Worm (Caenorhabditis elegans) whole organism, L4 larva: ENCODE data around the gene C03B1.9.
A peak's percentile ranks its signal among the peaks of the same experiment; 100 is the strongest.

Source experiments
- F26F4.8 ChIP-seq: fragments of 200-800 bp; sonication (Bioruptor generic); conservative IDR thresholded peaks from 2 replicates; pipeline ENCODE4 v1.3.6; 2022; ENCODE audit warnings: missing genetic modification characterization, missing compliant biosample characterization
- T26A8.4 ChIP-seq: fragments of 200-800 bp; sonication (Bioruptor generic); IDR thresholded peaks from 2 replicates; pipeline ENCODE4 v1.3.6; 2022; ENCODE audit warnings: missing genetic modification characterization, missing compliant biosample characterization
- ZK337.2 ChIP-seq: fragments of 200-800 bp; sonication (Bioruptor generic); IDR thresholded peaks from 2 replicates; pipeline ENCODE4 v1.3.6; 2022; ENCODE audit warnings: missing genetic modification reagents, missing genetic modification characterization, missing compliant biosample characterization
- ZK546.5 ChIP-seq, 2 experiments: sonication (generic microtip); optimal IDR thresholded peaks; 2 replicates each; lab custom pipeline; 2017; ENCODE audit warnings: missing biosample characterization in 2 of 2, missing genetic modification characterization in 2 of 2
- aha-1 ChIP-seq: fragments of 150-350 bp; peaks from one replicate; lab custom pipeline; 2014; ENCODE audit warnings: missing biosample characterization, missing genetic modification characterization
- arid-1 ChIP-seq: fragments of 200-800 bp; sonication (Bioruptor generic); conservative IDR thresholded peaks from 2 replicates; pipeline ENCODE4 v1.3.6; 2022; ENCODE audit warnings: missing genetic modification reagents, missing genetic modification characterization, missing compliant biosample characterization
- ceh-62 ChIP-seq: sonication (generic microtip); optimal IDR thresholded peaks from 2 replicates; lab custom pipeline; 2017; ENCODE audit warnings: missing biosample characterization, missing genetic modification characterization
- cey-2 ChIP-seq: sonication (generic microtip); optimal IDR thresholded peaks from 3 replicates; lab custom pipeline; 2017; ENCODE audit warnings: missing genetic modification characterization, mild to moderate bottlenecking, missing compliant biosample characterization, antibody characterized with exemption, borderline replicate concordance; ENCODE audit not compliant: insufficient read depth
- ctbp-1 ChIP-seq: fragments of 200-800 bp; sonication (Bioruptor generic); IDR thresholded peaks from 2 replicates; pipeline ENCODE4 v1.3.6; 2022; ENCODE audit warnings: missing genetic modification reagents, missing genetic modification characterization, missing compliant biosample characterization
- daf-16 ChIP-seq, 3 experiments: sonication (generic microtip); optimal IDR thresholded peaks; 2 replicates each; lab custom pipeline; 2016 to 2017; ENCODE audit warnings: missing genetic modification characterization in 3 of 3, missing genetic modification reagents in 3 of 3, mild to moderate bottlenecking in 2 of 3, missing compliant biosample characterization in 2 of 3, missing biosample characterization in 1 of 3, moderate library complexity in 1 of 3
- duxl-1 ChIP-seq: sonication (generic microtip); optimal IDR thresholded peaks from 2 replicates; lab custom pipeline; 2016; ENCODE audit warnings: mild to moderate bottlenecking, missing genetic modification characterization, moderate library complexity, missing compliant biosample characterization; ENCODE audit not compliant: poor library complexity
- dve-1 ChIP-seq: sonication (generic microtip); optimal IDR thresholded peaks from 2 replicates; lab custom pipeline; 2017; ENCODE audit warnings: antibody characterized with exemption, mild to moderate bottlenecking, missing genetic modification characterization, missing compliant biosample characterization; ENCODE audit not compliant: insufficient read depth
- gei-8 ChIP-seq: fragments of 200-800 bp; sonication (Bioruptor generic); optimal IDR thresholded peaks from 2 replicates; lab custom pipeline; 2018; ENCODE audit warnings: mild to moderate bottlenecking, missing genetic modification characterization, missing compliant biosample characterization
- hif-1 ChIP-seq, 2 experiments: sonication (generic microtip); optimal IDR thresholded peaks; 2 replicates each; lab custom pipeline; 2016 to 2017; ENCODE audit warnings: missing compliant biosample characterization in 2 of 2, missing genetic modification characterization in 2 of 2, missing genetic modification reagents in 2 of 2, missing genotype in 2 of 2, mild to moderate bottlenecking in 1 of 2
- hlh-11 ChIP-seq: fragments of 200-800 bp; sonication (Bioruptor generic); optimal IDR thresholded peaks from 2 replicates; lab custom pipeline; 2018; ENCODE audit warnings: mild to moderate bottlenecking, missing genetic modification characterization, missing compliant biosample characterization
- hlh-30 ChIP-seq: sonication (generic microtip); optimal IDR thresholded peaks from 2 replicates; lab custom pipeline; 2017; ENCODE audit warnings: antibody characterized with exemption, mild to moderate bottlenecking, missing genetic modification characterization, missing compliant biosample characterization; ENCODE audit not compliant: insufficient read depth
- hmg-1.1 ChIP-seq: fragments of 200-800 bp; sonication (Bioruptor generic); IDR thresholded peaks from 2 replicates; pipeline ENCODE4 v1.3.6; 2022; ENCODE audit warnings: missing genetic modification reagents, missing genetic modification characterization, missing compliant biosample characterization
- lin-1 ChIP-seq: fragments of 200-800 bp; sonication (Bioruptor generic); IDR thresholded peaks from 2 replicates; pipeline ENCODE4 v1.3.6; 2022; ENCODE audit warnings: missing genetic modification reagents, missing genetic modification characterization, missing compliant biosample characterization
- lin-13 ChIP-seq: fragments of 150-350 bp; optimal IDR thresholded peaks from 2 replicates; lab custom pipeline; 2014; ENCODE audit warnings: missing biosample characterization, missing genetic modification reagents, missing genetic modification characterization
- lin-39 ChIP-seq: fragments of 150-350 bp; optimal IDR thresholded peaks from 2 replicates; lab custom pipeline; 2014; ENCODE audit warnings: missing biosample characterization, missing genetic modification reagents, missing genetic modification characterization
- madf-9 ChIP-seq: fragments of 200-800 bp; sonication (Bioruptor generic); conservative IDR thresholded peaks from 2 replicates; pipeline ENCODE4 v1.3.6; 2022; ENCODE audit warnings: missing genetic modification reagents, missing genetic modification characterization, missing compliant biosample characterization
- mxl-2 ChIP-seq: fragments of 200-800 bp; sonication (Bioruptor generic); conservative IDR thresholded peaks from 2 replicates; pipeline ENCODE4 v1.3.6; 2022; ENCODE audit warnings: missing genetic modification reagents, missing genetic modification characterization, missing compliant biosample characterization
- nhr-111 ChIP-seq: fragments of 200-800 bp; sonication (Bioruptor generic); optimal IDR thresholded peaks from 2 replicates; lab custom pipeline; 2018; ENCODE audit warnings: mild to moderate bottlenecking, missing genetic modification characterization, missing compliant biosample characterization
- nhr-25 ChIP-seq: sonication (generic microtip); optimal IDR thresholded peaks from 2 replicates; lab custom pipeline; 2017; ENCODE audit warnings: missing genetic modification characterization, mild to moderate bottlenecking, missing compliant biosample characterization, antibody characterized with exemption, moderate library complexity, borderline replicate concordance; ENCODE audit not compliant: insufficient read depth
- nhr-28 ChIP-seq: fragments of 150-350 bp; optimal IDR thresholded peaks from 2 replicates; lab custom pipeline; 2014; ENCODE audit warnings: missing biosample characterization, missing genetic modification characterization
- nhr-41 ChIP-seq: fragments of 200-800 bp; sonication (Bioruptor generic); IDR thresholded peaks from 2 replicates; pipeline ENCODE4 v1.3.6; 2022; ENCODE audit warnings: missing genetic modification reagents, missing genetic modification characterization, missing compliant biosample characterization
- nhr-6 ChIP-seq: fragments of 150-350 bp; optimal IDR thresholded peaks from 2 replicates; lab custom pipeline; 2014; ENCODE audit warnings: missing biosample characterization, missing genetic modification characterization
- nhr-77 ChIP-seq: fragments of 150-350 bp; optimal IDR thresholded peaks from 2 replicates; lab custom pipeline; 2014; ENCODE audit warnings: missing biosample characterization, missing genetic modification characterization
- pha-4 ChIP-seq, 2 experiments: fragments of 150-350 bp in 1 of 2; fragments of 200-800 bp in 1 of 2; sonication (Bioruptor generic) in 1 of 2; IDR thresholded peaks in 1 of 2; optimal IDR thresholded peaks in 1 of 2; 2 replicates each; pipeline versions ENCODE4 v1.3.6 to Lab custom; 2014 to 2022; ENCODE audit warnings: missing genetic modification characterization in 2 of 2, missing genetic modification reagents in 2 of 2, missing biosample characterization in 1 of 2, missing compliant biosample characterization in 1 of 2
- saeg-2 ChIP-seq: fragments of 200-800 bp; sonication (Bioruptor generic); IDR thresholded peaks from 2 replicates; pipeline ENCODE4 v1.3.6; 2022; ENCODE audit warnings: missing genetic modification reagents, missing genetic modification characterization, missing compliant biosample characterization
- set-16 ChIP-seq: fragments of 200-800 bp; sonication (Bioruptor generic); IDR thresholded peaks from 2 replicates; pipeline ENCODE4 v1.3.6; 2022; ENCODE audit warnings: missing genetic modification reagents, missing genetic modification characterization, missing compliant biosample characterization
- spr-1 ChIP-seq: sonication (generic microtip); optimal IDR thresholded peaks from 2 replicates; lab custom pipeline; 2016; ENCODE audit warnings: mild to moderate bottlenecking, missing genetic modification characterization, missing compliant biosample characterization
- tag-97 ChIP-seq: fragments of 200-800 bp; sonication (Bioruptor generic); IDR thresholded peaks from 2 replicates; pipeline ENCODE4 v1.3.6; 2022; ENCODE audit warnings: missing genetic modification characterization, missing compliant biosample characterization
- tra-1 ChIP-seq: fragments of 200-800 bp; sonication (Bioruptor generic); IDR thresholded peaks from 2 replicates; pipeline ENCODE4 v1.3.6; 2022; ENCODE audit warnings: missing genetic modification reagents, missing genetic modification characterization, missing compliant biosample characterization
- unc-62 ChIP-seq, 3 experiments: fragments of 150-350 bp in 1 of 3; sonication (generic microtip); optimal IDR thresholded peaks in 2 of 3; peaks in 1 of 3; 1 replicate in 1 of 3; 2 replicates in 2 of 3; lab custom pipeline; 2014 to 2017; ENCODE audit warnings: missing biosample characterization in 3 of 3, missing genetic modification characterization in 3 of 3, missing genetic modification reagents in 3 of 3, missing genotype in 1 of 3
- zip-11 ChIP-seq: fragments of 200-800 bp; sonication (Bioruptor generic); IDR thresholded peaks from 2 replicates; pipeline ENCODE4 v1.3.6; 2022; ENCODE audit warnings: missing genetic modification characterization, missing compliant biosample characterization
- zip-2 ChIP-seq: fragments of 150-350 bp; optimal IDR thresholded peaks from 2 replicates; lab custom pipeline; 2014; ENCODE audit warnings: missing biosample characterization, missing genetic modification characterization
- ztf-11 ChIP-seq: fragments of 150-350 bp; optimal IDR thresholded peaks from 2 replicates; lab custom pipeline; 2014; ENCODE audit warnings: missing biosample characterization, missing genetic modification characterization
- ztf-7 ChIP-seq: fragments of 150-350 bp; optimal IDR thresholded peaks from 2 replicates; lab custom pipeline; 2014; ENCODE audit warnings: missing biosample characterization, missing genetic modification characterization

The C03B1.9 gene

DNA sequence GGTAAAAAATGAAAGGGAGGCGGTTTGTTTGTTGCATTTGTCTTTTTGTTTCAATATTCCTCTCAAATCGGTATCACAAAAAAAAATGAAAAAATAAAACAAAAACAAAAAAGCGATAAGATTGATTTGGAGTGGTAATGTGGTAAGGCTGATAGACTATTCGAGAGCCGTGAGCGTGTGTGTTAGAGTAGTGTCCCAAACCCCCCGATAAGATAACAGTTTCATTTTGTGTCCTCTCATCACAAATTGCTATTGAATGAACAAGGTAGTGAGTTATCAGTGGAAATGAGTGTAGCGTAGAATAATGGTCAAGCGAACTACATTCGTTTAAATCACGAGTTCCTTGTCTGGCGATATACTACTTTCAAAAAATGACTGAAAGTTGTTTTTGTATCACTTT lies 8.5 kb downstream of the C03B1.9 start (continued):
- TF ChIP-seq lin-1 (GFP tag; lab: Robert Waterston, UW) (peak; percentile 52; the same call in 1 of the 2 replicates), zip-2 (tag; lab: Kevin White, UChicago) (no peak), tra-1 (no peak), unc-62 (GFP tag; optimal IDR thresholded peaks at IDR 0.05 in 1 of 2; lab: Kevin White, UChicago) (peak; percentile 13 to 23), unc-62 (tag; optimal IDR thresholded peaks at IDR 0.05; lab: Kevin White, UChicago) (no peak), spr-1 (tag; lab: Kevin White, UChicago) (no peak), ztf-11 (tag; lab: Kevin White, UChicago) (no peak), gei-8 (GFP tag; lab: Kevin White, UChicago) (no peak), nhr-77 (tag; lab: Kevin White, UChicago) (peak; percentile 65), lin-13 (no peak), hif-1 (tag; optimal IDR thresholded peaks at IDR 0.05; lab: Kevin White, UChicago) (peak in 1 of 2 experiments; percentile 19), ztf-7 (tag; lab: Kevin White, UChicago) (peak; percentile 24), hlh-30 (tag; lab: Kevin White, UChicago) (peak; percentile 30)

DNA sequence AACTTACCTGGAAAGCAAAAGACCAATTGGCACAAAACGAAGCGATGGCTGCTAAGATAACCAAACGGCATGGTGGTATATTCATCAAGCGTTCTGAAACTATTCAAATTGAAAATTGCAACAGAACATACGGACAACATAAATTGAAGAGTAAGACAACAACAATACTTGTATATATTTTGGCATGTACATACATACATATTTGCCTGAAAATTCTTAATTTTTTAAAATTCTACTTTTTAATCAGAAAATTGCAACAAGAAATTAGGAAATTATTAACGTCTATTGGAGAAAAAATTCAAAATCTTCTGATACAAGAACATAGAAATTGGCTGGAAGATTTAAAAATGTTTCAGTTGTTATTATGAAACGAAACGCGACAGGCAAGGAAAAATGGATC lies 9.0 kb downstream of the C03B1.9 start, which contains the start of gene C03B1.13:
TSS of gene C03B1.13 (minus strand) at position 101 of the 400 bp plus-strand sequence.
- no peak for TF ChIP-seq ceh-62
- TF ChIP-seq lin-39 (tag; lab: Kevin White, UChicago), result no peak
- no peak for TF ChIP-seq aha-1 (tag; lab: Kevin White, UChicago)
- no peak for TF ChIP-seq nhr-28 (tag; lab: Kevin White, UChicago)
- no peak for TF ChIP-seq nhr-6 (tag; lab: Kevin White, UChicago)
- no peak for TF ChIP-seq zip-2 (tag; lab: Kevin White, UChicago)
- no peak for TF ChIP-seq dve-1
- no peak for TF ChIP-seq set-16
- no peak for TF ChIP-seq hmg-1.1 (GFP tag; lab: Robert Waterston, UW)

DNA sequence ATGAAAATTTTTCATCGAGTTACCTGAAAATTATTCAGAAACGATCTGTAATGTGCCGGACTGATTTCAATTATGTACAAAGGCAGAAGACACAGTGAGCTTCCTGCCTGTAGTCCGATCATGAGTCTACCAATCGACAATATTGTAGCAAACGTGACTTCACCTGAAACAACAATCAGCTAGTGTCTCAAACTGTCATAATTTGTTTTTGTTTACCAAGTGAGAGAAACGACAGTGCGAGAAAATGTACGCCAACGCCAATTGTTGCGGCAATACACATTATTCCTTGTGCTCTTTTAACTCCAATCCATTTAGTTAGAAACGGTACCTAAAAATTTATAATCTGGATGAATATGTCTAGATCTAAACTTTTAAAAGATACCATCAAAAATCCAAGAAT lies 9.6 kb downstream of the C03B1.9 start:
- TF ChIP-seq ZK337.2 (GFP tag; lab: Robert Waterston, UW) (no peak), madf-9 (no peak), T26A8.4 (GFP tag; lab: Robert Waterston, UW) (no peak), nhr-25 (tag; lab: Kevin White, UChicago) (no peak), hlh-11 (tag; lab: Kevin White, UChicago) (peak; percentile 4), nhr-77 (tag; lab: Kevin White, UChicago) (peak; percentile 53), ztf-11 (tag; lab: Kevin White, UChicago) (no peak), mxl-2 (no peak), zip-11 (GFP tag; lab: Robert Waterston, UW) (no peak), nhr-28 (tag; lab: Kevin White, UChicago) (peak; percentile 3), daf-16 (GFP tag; optimal IDR thresholded peaks at IDR 0.05; lab: Kevin White, UChicago) (no peak), daf-16 (tag; optimal IDR thresholded peaks at IDR 0.05; lab: Kevin White, UChicago) (peak; percentile 67), tag-97 (no peak)

DNA sequence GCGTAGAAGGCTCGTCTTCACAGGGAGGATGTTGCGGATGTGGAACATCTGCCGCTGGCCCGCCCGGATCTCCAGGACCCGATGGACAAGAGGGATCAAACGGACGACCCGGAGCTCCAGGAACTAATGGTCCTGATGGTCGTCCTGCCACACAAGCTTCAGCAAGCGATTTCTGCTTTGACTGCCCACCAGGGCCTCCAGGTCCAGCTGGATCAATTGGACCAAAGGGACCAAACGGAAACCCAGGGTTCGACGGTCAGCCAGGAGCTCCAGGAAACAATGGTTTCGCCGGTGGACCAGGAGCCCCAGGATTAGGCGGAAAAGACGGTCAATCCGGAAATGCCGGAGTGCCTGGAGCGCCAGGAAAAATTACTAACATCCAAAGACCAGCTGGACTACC lies 12.3 kb downstream of the C03B1.9 start:
- TF ChIP-seq nhr-41 (GFP tag; lab: Robert Waterston, UW), result no peak
- no peak for TF ChIP-seq arid-1 (GFP tag; lab: Robert Waterston, UW)
- peak; percentile 85 for TF ChIP-seq set-16
- TF ChIP-seq, all 104 proteins: peak for 1

DNA sequence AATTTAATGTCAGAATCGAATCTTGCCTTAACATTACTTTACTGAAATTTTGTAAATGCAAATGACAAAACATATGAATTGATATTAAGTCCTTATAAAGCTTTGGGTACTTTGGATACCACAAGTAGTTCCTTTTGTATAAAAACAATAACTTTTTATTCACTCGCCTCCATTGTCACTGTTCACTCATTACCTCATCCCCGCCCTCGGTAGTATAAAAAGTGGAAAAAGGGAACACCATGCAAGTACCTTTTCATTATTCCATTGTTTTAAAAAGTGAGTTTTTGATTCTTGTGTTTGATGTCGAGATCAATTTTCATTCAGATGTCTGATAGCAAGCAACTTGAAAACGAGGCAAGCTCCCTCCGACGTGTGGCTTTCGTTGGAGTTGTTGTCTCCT lies 12.9 kb downstream of the C03B1.9 start, which contains the start of gene col-171:
TSS of gene col-171 (plus strand) at position 301 of the 400 bp plus-strand sequence.
- TF ChIP-seq set-16 (no peak), ctbp-1 (GFP tag; lab: Robert Waterston, UW) (no peak), ZK546.5 (tag; optimal IDR thresholded peaks at IDR 0.05; lab: Kevin White, UChicago) (no peak), duxl-1 (no peak), gei-8 (GFP tag; lab: Kevin White, UChicago) (no peak), zip-2 (tag; lab: Kevin White, UChicago) (no peak), F26F4.8 (GFP tag; lab: Robert Waterston, UW) (no peak), nhr-111 (GFP tag; lab: Kevin White, UChicago) (no peak), cey-2 (tag; lab: Kevin White, UChicago) (no peak), pha-4 (GFP tag; IDR thresholded peaks at IDR 0.05; lab: Robert Waterston, UW) (no peak), pha-4 (tag; optimal IDR thresholded peaks at IDR 0.05; lab: Kevin White, UChicago) (no peak), saeg-2 (no peak)
